Fruit fly (Drosophila melanogaster) whole organism, embryonic: ENCODE data around the gene CG31245.

Experiments
- Awh ChIP-seq: fragments of 200-800 bp; sonication (Bioruptor generic); IDR thresholded peaks from 2 replicates; pipeline ENCODE4, ENCODE4 v1.3.6; 2022; ENCODE audit warnings: missing biosample characterization, missing genetic modification characterization
- Bdp1 ChIP-seq: fragments of 200-800 bp; sonication (Bioruptor generic); optimal IDR thresholded peaks from 3 replicates; lab custom pipeline; 2016; ENCODE audit warnings: missing biosample characterization, missing genetic modification characterization
- CG12071 ChIP-seq: fragments of 200-800 bp; sonication (Bioruptor generic); optimal IDR thresholded peaks from 3 replicates; lab custom pipeline; 2018; ENCODE audit warnings: missing biosample characterization, mild to moderate bottlenecking, missing genetic modification characterization
- CG14014 ChIP-seq: fragments of 200-800 bp; sonication (Bioruptor generic); IDR thresholded peaks from 2 replicates; pipeline ENCODE4 v1.3.6; 2022; ENCODE audit warnings: missing biosample characterization, missing genetic modification characterization
- CG14965 ChIP-seq: fragments of 200-800 bp; sonication (Bioruptor generic); optimal IDR thresholded peaks from 2 replicates; lab custom pipeline; 2016; ENCODE audit warnings: missing biosample characterization, missing genetic modification characterization, borderline replicate concordance
- CG15269 ChIP-seq: fragments of 200-800 bp; sonication (Bioruptor generic); optimal IDR thresholded peaks from 2 replicates; lab custom pipeline; 2018; ENCODE audit warnings: missing biosample characterization, mild to moderate bottlenecking, missing genetic modification characterization, moderate library complexity
- CG16779 ChIP-seq: fragments of 200-800 bp; sonication (Bioruptor generic); IDR thresholded peaks from 2 replicates; pipeline ENCODE4 v1.3.6; 2022; ENCODE audit warnings: missing biosample characterization, missing genetic modification characterization
- CG17328 ChIP-seq: fragments of 200-800 bp; sonication (Bioruptor generic); IDR thresholded peaks from 2 replicates; pipeline ENCODE4 v1.3.6; 2022; ENCODE audit warnings: missing biosample characterization, missing genetic modification characterization
- CG18011 ChIP-seq: fragments of 200-800 bp; sonication (Bioruptor generic); optimal IDR thresholded peaks from 2 replicates; lab custom pipeline; 2017; ENCODE audit warnings: missing biosample characterization, missing genetic modification characterization, mild to moderate bottlenecking, moderate library complexity, missing genotype
- CG34224 ChIP-seq: fragments of 200-800 bp; sonication (Bioruptor generic); IDR thresholded peaks from 3 replicates; pipeline ENCODE4 v1.3.6; 2022; ENCODE audit warnings: missing biosample characterization, missing genetic modification characterization; ENCODE audit not compliant: partially characterized antibody
- CG34376 ChIP-seq: fragments of 200-800 bp; sonication (Bioruptor generic); optimal IDR thresholded peaks from 2 replicates; lab custom pipeline; 2018; ENCODE audit warnings: missing biosample characterization, mild to moderate bottlenecking, missing genetic modification characterization
- CG34422 ChIP-seq: fragments of 200-800 bp; sonication (Bioruptor generic); IDR thresholded peaks from 3 replicates; pipeline ENCODE4 v1.3.6; 2022; ENCODE audit warnings: missing biosample characterization, missing genetic modification characterization
- CG4328 ChIP-seq: fragments of 200-800 bp; sonication (Bioruptor generic); optimal IDR thresholded peaks from 3 replicates; lab custom pipeline; 2017; ENCODE audit warnings: missing biosample characterization, missing genetic modification reagents, missing genetic modification characterization
- CG4360 ChIP-seq: fragments of 200-800 bp; sonication (Bioruptor generic); IDR thresholded peaks from 2 replicates; pipeline ENCODE4 v1.3.6; 2022; ENCODE audit warnings: missing biosample characterization, missing genetic modification characterization
- CkIIα-i1 ChIP-seq: fragments of 200-800 bp; sonication (Bioruptor generic); IDR thresholded peaks from 2 replicates; pipeline ENCODE4 v1.3.6; 2022; ENCODE audit warnings: missing biosample characterization, missing genetic modification characterization
- Fer2 ChIP-seq: fragments of 200-800 bp; sonication (Bioruptor generic); optimal IDR thresholded peaks from 2 replicates; lab custom pipeline; 2018; ENCODE audit warnings: missing biosample characterization, mild to moderate bottlenecking, missing genetic modification characterization, moderate library complexity
- HLH54F ChIP-seq: fragments of 200-800 bp; sonication (Bioruptor generic); optimal IDR thresholded peaks from 3 replicates; lab custom pipeline; 2016; ENCODE audit warnings: missing biosample characterization, missing genetic modification characterization
- HLHmδ ChIP-seq: fragments of 200-800 bp; sonication (Bioruptor generic); optimal IDR thresholded peaks from 2 replicates; lab custom pipeline; 2018; ENCODE audit warnings: missing biosample characterization, mild to moderate bottlenecking, missing genetic modification characterization, moderate library complexity
- HmgZ ChIP-seq: fragments of 200-800 bp; sonication (Bioruptor generic); optimal IDR thresholded peaks from 2 replicates; lab custom pipeline; 2018; ENCODE audit warnings: missing biosample characterization, mild to moderate bottlenecking, missing genetic modification characterization
- Hmr ChIP-seq: fragments of 200-800 bp; sonication (Bioruptor generic); optimal IDR thresholded peaks from 3 replicates; lab custom pipeline; 2017; ENCODE audit warnings: mild to moderate bottlenecking, missing biosample characterization, missing genetic modification reagents, missing genetic modification characterization
- Hsf ChIP-seq: fragments of 200-800 bp; sonication (Bioruptor generic); optimal IDR thresholded peaks from 3 replicates; lab custom pipeline; 2016; ENCODE audit warnings: missing biosample characterization, missing genetic modification characterization
- MTF-1 ChIP-seq: fragments of 200-800 bp; sonication (Bioruptor generic); optimal IDR thresholded peaks from 2 replicates; lab custom pipeline; 2018; ENCODE audit warnings: missing biosample characterization, mild to moderate bottlenecking, missing genetic modification characterization, borderline replicate concordance
- Max ChIP-seq: fragments of 200-800 bp; sonication (Bioruptor generic); optimal IDR thresholded peaks from 2 replicates; lab custom pipeline; 2016; ENCODE audit warnings: missing biosample characterization, mild to moderate bottlenecking, missing genetic modification characterization
- Myb ChIP-seq: fragments of 200-800 bp; sonication (Bioruptor generic); optimal IDR thresholded peaks from 2 replicates; lab custom pipeline; 2016; ENCODE audit warnings: missing biosample characterization, missing genetic modification characterization
- Rfx ChIP-seq: fragments of 200-800 bp; sonication (Bioruptor generic); IDR thresholded peaks from 2 replicates; pipeline ENCODE4 v1.3.6; 2022; ENCODE audit warnings: missing biosample characterization, missing genetic modification characterization
- Sin3A ChIP-seq: fragments of >200 bp; optimal IDR thresholded peaks from 2 replicates; lab custom pipeline; 2018
- Six4 ChIP-seq: fragments of 200-800 bp; sonication (Bioruptor generic); optimal IDR thresholded peaks from 2 replicates; lab custom pipeline; 2016; ENCODE audit warnings: missing biosample characterization, missing genetic modification characterization
- Vsx1 ChIP-seq: fragments of 200-800 bp; sonication (Bioruptor generic); optimal IDR thresholded peaks from 2 replicates; lab custom pipeline; 2017; ENCODE audit warnings: missing biosample characterization, mild to moderate bottlenecking, missing genetic modification characterization, missing genetic modification reagents
- ap ChIP-seq: fragments of 200-800 bp; sonication (Bioruptor generic); IDR thresholded peaks from 2 replicates; pipeline ENCODE4 v1.3.6; 2022; ENCODE audit warnings: missing biosample characterization, missing genetic modification characterization
- bowl ChIP-seq: fragments of 200-800 bp; sonication (Bioruptor generic); IDR thresholded peaks from 2 replicates; pipeline ENCODE4 v1.3.6; 2022; ENCODE audit warnings: missing biosample characterization, missing genetic modification characterization
- ci ChIP-seq: fragments of 200-800 bp; sonication (Bioruptor generic); IDR thresholded peaks from 3 replicates; pipeline ENCODE4 v1.3.6; 2022; ENCODE audit warnings: missing biosample characterization, missing genetic modification characterization
- croc ChIP-seq: fragments of 200-800 bp; sonication (Bioruptor generic); conservative IDR thresholded peaks from 3 replicates; pipeline ENCODE4 v1.3.6; 2022; ENCODE audit warnings: missing biosample characterization, missing genetic modification characterization
- crol ChIP-seq: fragments of 200-800 bp; sonication (Bioruptor generic); IDR thresholded peaks from 2 replicates; pipeline ENCODE4 v1.3.6; 2022; ENCODE audit warnings: missing biosample characterization, missing genetic modification characterization
- dati ChIP-seq: fragments of 200-800 bp; sonication (Bioruptor generic); IDR thresholded peaks from 2 replicates; pipeline ENCODE4 v1.3.6; 2022; ENCODE audit warnings: missing biosample characterization, missing genetic modification characterization
- dmrt99B ChIP-seq: fragments of 200-800 bp; sonication (Bioruptor generic); optimal IDR thresholded peaks from 2 replicates; lab custom pipeline; 2018; ENCODE audit warnings: missing biosample characterization, mild to moderate bottlenecking, missing genetic modification characterization, moderate library complexity
- en ChIP-seq: fragments of 200-800 bp; sonication (Bioruptor generic); optimal IDR thresholded peaks from 2 replicates; lab custom pipeline; 2016; ENCODE audit warnings: missing biosample characterization, missing genetic modification characterization
- grn ChIP-seq: fragments of 200-800 bp; sonication (Bioruptor generic); optimal IDR thresholded peaks from 3 replicates; lab custom pipeline; 2017; ENCODE audit warnings: missing biosample characterization, missing genetic modification characterization
- inv ChIP-seq: fragments of 200-800 bp; sonication (Bioruptor generic); IDR thresholded peaks from 2 replicates; pipeline ENCODE4 v1.3.6; 2022; ENCODE audit warnings: missing biosample characterization, missing genetic modification characterization; ENCODE audit not compliant: partially characterized antibody
- jing ChIP-seq: fragments of 200-800 bp; sonication (Bioruptor generic); optimal IDR thresholded peaks from 2 replicates; lab custom pipeline; 2018; ENCODE audit warnings: missing biosample characterization, mild to moderate bottlenecking, missing genetic modification characterization
- kay ChIP-seq: fragments of 200-800 bp; sonication (Bioruptor generic); optimal IDR thresholded peaks from 2 replicates; lab custom pipeline; 2016; ENCODE audit warnings: missing biosample characterization, missing genetic modification characterization
- ken ChIP-seq: fragments of 200-800 bp; sonication (Bioruptor generic); IDR thresholded peaks from 3 replicates; pipeline ENCODE4 v1.3.6; 2022; ENCODE audit warnings: missing biosample characterization, missing genetic modification characterization
- maf-S ChIP-seq: fragments of 200-800 bp; sonication (Bioruptor generic); optimal IDR thresholded peaks from 2 replicates; lab custom pipeline; 2016; ENCODE audit warnings: missing biosample characterization, missing genetic modification characterization
- nom ChIP-seq: fragments of 200-800 bp; sonication (Bioruptor generic); optimal IDR thresholded peaks from 2 replicates; lab custom pipeline; 2017; ENCODE audit warnings: missing biosample characterization, missing genetic modification characterization, mild to moderate bottlenecking, moderate library complexity, missing genetic modification reagents
- onecut ChIP-seq: fragments of 200-800 bp; sonication (Bioruptor generic); IDR thresholded peaks from 2 replicates; pipeline ENCODE4 v1.3.6; 2022; ENCODE audit warnings: missing biosample characterization, missing genetic modification characterization
- otp ChIP-seq: fragments of 200-800 bp; sonication (Bioruptor generic); IDR thresholded peaks from 3 replicates; pipeline ENCODE4, ENCODE4 v1.3.6; 2022; ENCODE audit warnings: missing biosample characterization, missing genetic modification characterization
- pb ChIP-seq: fragments of 200-800 bp; sonication (Bioruptor generic); optimal IDR thresholded peaks from 3 replicates; lab custom pipeline; 2016; ENCODE audit warnings: missing biosample characterization, missing genetic modification characterization
- sens-2 ChIP-seq: fragments of 200-800 bp; sonication (Bioruptor generic); IDR thresholded peaks from 2 replicates; pipeline ENCODE4 v1.3.6; 2022; ENCODE audit warnings: missing biosample characterization, missing genetic modification characterization
- sisA ChIP-seq: fragments of 200-800 bp; sonication (Bioruptor generic); IDR thresholded peaks from 2 replicates; pipeline ENCODE4 v1.3.6; 2022; ENCODE audit warnings: missing biosample characterization, missing genetic modification characterization
- tio ChIP-seq: fragments of 200-800 bp; sonication (Bioruptor generic); optimal IDR thresholded peaks from 2 replicates; lab custom pipeline; 2017; ENCODE audit warnings: missing biosample characterization, missing genetic modification characterization, inconsistent platforms
- tna ChIP-seq: fragments of 200-800 bp; sonication (Bioruptor generic); IDR thresholded peaks from 2 replicates; pipeline ENCODE4 v1.3.6; 2022; ENCODE audit warnings: missing biosample characterization, missing genetic modification characterization; ENCODE audit not compliant: partially characterized antibody
- unc-4 ChIP-seq: fragments of 200-800 bp; sonication (Bioruptor generic); IDR thresholded peaks from 2 replicates; pipeline ENCODE4 v1.3.6; 2022; ENCODE audit warnings: missing biosample characterization, missing genetic modification characterization; ENCODE audit not compliant: partially characterized antibody
- vvl ChIP-seq: fragments of 200-800 bp; sonication (Bioruptor generic); IDR thresholded peaks from 2 replicates; pipeline ENCODE4 v1.3.6; 2022; ENCODE audit warnings: missing biosample characterization, missing genetic modification characterization

The CG31245 gene

dm6 chr3R:19339205-19339724, 37.8 kb downstream of the CG31245 start (continued):
- TF ChIP-seq HLHmδ (GFP tag; lab: Kevin White, UChicago) (no peak), CG14965 (GFP tag; lab: Kevin White, UChicago) (no peak), dati (GFP tag; lab: Robert Waterston, UW) (no peak), Awh (GFP tag; lab: Robert Waterston, UW) (no peak), CG15269 (no peak), Sin3A (lab: Kevin White, UChicago) (no peak), CG34224 (no peak), HLH54F (no peak), Fer2 (tag; lab: Kevin White, UChicago) (no peak), tna (GFP tag; lab: Robert Waterston, UW) (no peak), CG34422 (no peak), Vsx1 (GFP tag; lab: Kevin White, UChicago) (no peak), onecut (no peak), vvl (no peak), CkIIα-i1 (GFP tag; lab: Robert Waterston, UW) (no peak), sens-2 (GFP tag; lab: Robert Waterston, UW) (no peak), nom (GFP tag; lab: Kevin White, UChicago) (no peak), CG16779 (GFP tag; lab: Robert Waterston, UW) (no peak), MTF-1 (no peak), ci (GFP tag; lab: Robert Waterston, UW) (no peak), en (GFP tag; lab: Kevin White, UChicago) (no peak), otp (no peak), tio (peak; percentile 23), Hsf (GFP tag; lab: Kevin White, UChicago) (peak; percentile 23), unc-4 (GFP tag; lab: Robert Waterston, UW) (no peak), kay (GFP tag; lab: Kevin White, UChicago) (no peak), HmgZ (tag; lab: Kevin White, UChicago) (no peak), pb (GFP tag; lab: Kevin White, UChicago) (no peak), croc (GFP tag; lab: Robert Waterston, UW) (no peak), Bdp1 (GFP tag; lab: Kevin White, UChicago) (no peak), CG17328 (GFP tag; lab: Robert Waterston, UW) (0 out of 2 replicates have a peak, but pooled peaks have one; percentile 24), jing (no peak), Hmr (GFP tag; lab: Kevin White, UChicago) (no peak), bowl (no peak), CG12071 (GFP tag; lab: Kevin White, UChicago) (no peak), Six4 (GFP tag; lab: Kevin White, UChicago) (no peak), ap (GFP tag; lab: Robert Waterston, UW) (no peak), CG14014 (GFP tag; lab: Robert Waterston, UW) (no peak), Max (no peak), Rfx (GFP tag; lab: Robert Waterston, UW) (no peak), sisA (no peak), CG4328 (GFP tag; lab: Kevin White, UChicago) (no peak), maf-S (GFP tag; lab: Kevin White, UChicago) (no peak), inv (GFP tag; lab: Robert Waterston, UW) (no peak), ken (GFP tag; lab: Robert Waterston, UW) (no peak), CG4360 (GFP tag; lab: Robert Waterston, UW) (no peak), grn (no peak), Myb (GFP tag; lab: Kevin White, UChicago) (no peak), CG34376 (GFP tag; lab: Kevin White, UChicago) (no peak), CG18011 (GFP tag; lab: Kevin White, UChicago) (no peak), dmrt99B (tag; lab: Kevin White, UChicago) (no peak), crol (no peak)
